Fruit fly (Drosophila melanogaster) whole organism, wandering third instar larva: ENCODE data around the gene TwdlZ.

Experiments used
- CrebA ChIP-seq: fragments of 200-800 bp; sonication (Bioruptor generic); optimal IDR thresholded peaks from 2 replicates; lab custom pipeline; 2016; ENCODE audit warnings: missing biosample characterization, mild to moderate bottlenecking, missing genetic modification characterization, borderline replicate concordance
- Dfd ChIP-seq: fragments of >200 bp; optimal IDR thresholded peaks from 2 replicates; lab custom pipeline; 2017; ENCODE audit warnings: missing biosample characterization, missing genetic modification characterization
- GATAd ChIP-seq: sonication (Bioruptor generic); optimal IDR thresholded peaks from 2 replicates; lab custom pipeline; 2016; ENCODE audit warnings: missing biosample characterization, missing genetic modification characterization
- Hr78 ChIP-seq: fragments of >200 bp; optimal IDR thresholded peaks from 2 replicates; lab custom pipeline; 2017; ENCODE audit warnings: missing biosample characterization, missing genetic modification characterization
- Hr83 ChIP-seq: fragments of 200-300 bp; sonication (Bioruptor generic); optimal IDR thresholded peaks from 2 replicates; lab custom pipeline; 2016; ENCODE audit warnings: missing biosample characterization, mild to moderate bottlenecking, missing genetic modification characterization, moderate library complexity; ENCODE audit not compliant: poor library complexity, severe bottlenecking
- Jra ChIP-seq: sonication (Bioruptor generic); optimal IDR thresholded peaks from 2 replicates; lab custom pipeline; 2016; ENCODE audit warnings: missing biosample characterization, missing genetic modification characterization
- fru ChIP-seq: fragments of 200-800 bp; sonication (Bioruptor generic); optimal IDR thresholded peaks from 3 replicates; lab custom pipeline; 2016; ENCODE audit warnings: missing biosample characterization, mild to moderate bottlenecking, missing genetic modification characterization
- h ChIP-seq: fragments of 200-800 bp; sonication (Bioruptor generic); optimal IDR thresholded peaks from 3 replicates; lab custom pipeline; 2016; ENCODE audit warnings: missing biosample characterization, mild to moderate bottlenecking, missing genetic modification characterization
- jim ChIP-seq: fragments of 175-275, 200-325 bp; sonication (Bioruptor generic); optimal IDR thresholded peaks from 2 replicates; lab custom pipeline; 2016; ENCODE audit warnings: missing biosample characterization, mild to moderate bottlenecking, missing genetic modification characterization
- lola ChIP-seq: fragments of >200 bp; optimal IDR thresholded peaks from 2 replicates; lab custom pipeline; 2017; ENCODE audit warnings: missing biosample characterization, missing genetic modification characterization
- pan ChIP-seq: fragments of >200 bp; optimal IDR thresholded peaks from 2 replicates; lab custom pipeline; 2017
- psq ChIP-seq: fragments of 200-800 bp; sonication (Bioruptor generic); optimal IDR thresholded peaks from 3 replicates; lab custom pipeline; 2017; ENCODE audit warnings: missing biosample characterization, mild to moderate bottlenecking, missing genetic modification characterization, moderate library complexity
- sage ChIP-seq: fragments of 200-800 bp; sonication (Bioruptor generic); optimal IDR thresholded peaks from 2 replicates; lab custom pipeline; 2016; ENCODE audit warnings: missing biosample characterization, mild to moderate bottlenecking, missing genetic modification characterization

DNA sequence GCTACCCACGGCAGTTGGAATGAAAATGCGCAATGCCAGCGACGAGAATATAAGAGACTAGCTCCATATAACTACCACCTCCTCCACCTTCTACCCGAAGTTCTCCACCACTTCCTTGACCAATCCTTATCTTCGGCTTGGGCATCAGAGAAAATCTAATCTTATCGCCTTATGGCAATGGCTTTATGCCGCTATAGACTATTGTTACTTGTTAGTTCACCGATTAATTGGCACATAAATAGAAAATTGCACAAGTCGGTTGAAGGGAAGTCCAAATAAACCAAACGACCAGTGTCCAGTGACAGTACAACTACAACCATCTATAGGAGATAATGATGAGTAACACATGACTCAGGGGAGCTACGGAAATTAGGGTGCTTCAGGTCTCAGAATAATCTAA, 36.0 kb upstream of the TwdlZ start, which contains the start of gene sphe:
- TF ChIP-seq sage (GFP tag; lab: Kevin White, UChicago) (no peak), Dfd (GFP tag; lab: Kevin White, UChicago) (no peak), pan (no peak), fru (no peak), Jra (GFP tag; lab: Kevin White, UChicago) (no peak), Hr78 (GFP tag; lab: Kevin White, UChicago) (no peak), psq (no peak), Hr83 (no peak), lola (GFP tag; lab: Kevin White, UChicago) (no peak), CrebA (GFP tag; lab: Kevin White, UChicago) (no peak), GATAd (GFP tag; lab: Kevin White, UChicago) (no peak), h (no peak), jim (GFP tag; lab: Kevin White, UChicago) (no peak)
